Fruit fly (Drosophila melanogaster) S2 (cell line): ENCODE measurements around the gene Cad89D.

Experiments
- CG8478 ChIP-seq: fragments of >200 bp; optimal IDR thresholded peaks from 2 replicates; lab custom pipeline; 2018
- CTCF ChIP-seq, 2 experiments: fragments of >200 bp; optimal IDR thresholded peaks; 2 replicates each; lab custom pipeline; 2018

Gene Cad89D

dm6 chr3R:16495322-16495721 is at the start of gene Cad89D:
TSS of gene Cad89D (minus strand) at chr3R:16495422.
- no peak for TF ChIP-seq CG8478 (lab: Kevin White, UChicago)

DNA sequence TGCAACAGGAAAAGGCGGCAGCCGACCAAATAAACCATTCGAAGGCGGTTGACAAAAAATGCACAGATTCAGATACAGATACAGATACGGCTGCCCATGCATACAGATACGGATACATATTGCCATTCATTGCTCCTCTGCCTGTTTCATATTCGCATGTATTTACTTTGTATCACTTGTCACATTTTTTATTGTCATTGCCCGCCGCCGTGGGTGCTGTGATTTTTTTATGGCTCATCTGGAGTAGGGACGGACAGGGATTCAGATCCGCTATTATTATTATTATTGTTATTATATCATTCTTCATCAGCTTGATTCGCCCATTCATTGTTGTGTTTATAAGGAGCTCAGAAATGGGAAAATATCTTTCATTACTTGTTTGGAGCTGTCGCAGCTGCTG is 47.3 kb upstream of the Cad89D start:
- TF ChIP-seq CTCF (optimal IDR thresholded peaks at IDR 0.05; lab: Kevin White, UChicago) (no peak), CG8478 (lab: Kevin White, UChicago) (no peak)

DNA sequence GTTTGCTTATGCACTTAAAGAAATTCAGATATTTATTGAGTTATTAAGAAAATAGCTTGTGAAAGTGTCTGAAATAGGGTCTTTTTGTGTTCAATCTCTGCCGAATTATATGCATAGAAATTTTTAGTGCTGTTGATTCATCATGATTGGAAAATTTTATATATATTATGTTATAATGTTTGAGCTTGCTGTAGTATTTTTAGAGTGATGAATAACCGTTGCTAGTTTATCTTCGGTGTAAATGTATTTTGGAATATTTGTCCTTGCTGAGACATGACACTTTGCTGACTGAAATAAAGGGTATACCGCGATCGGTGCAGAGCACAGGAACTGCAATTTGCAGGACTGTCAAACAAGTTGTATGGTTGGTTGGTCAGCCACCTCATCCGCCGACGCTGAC is 46.7 kb upstream of the Cad89D start:
- no peak for TF ChIP-seq CG8478 (lab: Kevin White, UChicago)

dm6 chr3R:16541293-16541692 is 46.1 kb upstream of the Cad89D start:
- no peak for TF ChIP-seq CG8478 (lab: Kevin White, UChicago)
- no peak for TF ChIP-seq CTCF (optimal IDR thresholded peaks at IDR 0.05; lab: Kevin White, UChicago)

DNA sequence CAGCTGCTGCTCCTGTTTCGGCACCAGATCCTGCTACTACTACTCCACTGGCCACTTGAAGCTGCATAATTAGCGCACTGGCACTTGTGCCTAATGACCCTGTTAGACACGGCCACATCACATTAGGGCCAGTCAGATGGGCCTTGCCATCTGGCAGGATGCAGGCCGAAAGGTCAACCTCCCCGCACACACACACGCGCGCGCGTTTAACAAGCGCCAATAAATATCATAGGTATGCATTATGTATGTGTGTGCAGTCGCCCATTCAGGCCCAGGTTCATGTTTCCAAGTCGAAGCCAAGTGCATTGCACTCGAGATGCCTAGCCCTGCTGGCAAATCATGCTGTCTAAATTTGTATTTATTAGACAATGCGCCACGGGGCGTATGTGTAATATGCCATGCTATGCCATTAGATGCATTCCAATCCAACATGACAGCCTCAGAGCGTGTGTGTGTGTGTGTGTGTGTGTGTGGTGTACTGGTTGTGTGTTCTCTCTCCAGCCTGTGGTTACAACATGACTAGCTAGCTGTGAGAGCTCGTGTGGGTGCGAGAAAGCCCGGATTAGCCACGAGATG is 43.7 kb upstream of the Cad89D start:
- no peak for TF ChIP-seq CG8478 (lab: Kevin White, UChicago)
- no peak for TF ChIP-seq CTCF (optimal IDR thresholded peaks at IDR 0.05; lab: Kevin White, UChicago)

dm6 chr3R:16537307-16537706 is 42.1 kb upstream of the Cad89D start:
- TF ChIP-seq CG8478 (lab: Kevin White, UChicago) (no peak), CTCF (optimal IDR thresholded peaks at IDR 0.05; lab: Kevin White, UChicago) (no peak)

- no peak for TF ChIP-seq CTCF (optimal IDR thresholded peaks at IDR 0.05; lab: Kevin White, UChicago)
- no peak for TF ChIP-seq CG8478 (lab: Kevin White, UChicago)
Measured at dm6 chr3R:16533749-16534304, 38.6 kb upstream of the Cad89D start.

DNA sequence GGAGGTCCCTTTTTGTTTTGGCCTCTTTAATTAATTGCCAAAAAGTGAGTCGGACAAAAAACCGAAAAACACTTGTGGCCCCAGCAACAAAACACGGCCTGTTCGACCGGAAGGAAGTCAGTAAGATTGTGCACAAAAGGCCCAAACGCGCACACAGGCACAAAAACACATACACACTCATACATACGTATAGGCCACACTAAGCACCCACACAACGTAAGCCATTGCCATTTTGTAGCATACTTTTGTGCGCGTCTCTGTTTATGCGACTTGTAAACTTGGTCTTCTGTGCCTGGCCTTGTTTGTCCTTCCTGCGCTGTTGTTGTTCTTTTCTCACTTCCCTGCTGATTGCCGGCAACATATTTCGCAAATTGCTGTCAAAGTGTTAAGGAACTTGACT is 35.2 kb upstream of the Cad89D start:
- no peak for TF ChIP-seq CG8478 (lab: Kevin White, UChicago)
- TF ChIP-seq CTCF (optimal IDR thresholded peaks at IDR 0.05; lab: Kevin White, UChicago), result no peak

dm6 chr3R:16528429-16528828 is 33.2 kb upstream of the Cad89D start:
- TF ChIP-seq CG8478 (lab: Kevin White, UChicago) (no peak), CTCF (optimal IDR thresholded peaks at IDR 0.05; lab: Kevin White, UChicago) (no peak)

DNA sequence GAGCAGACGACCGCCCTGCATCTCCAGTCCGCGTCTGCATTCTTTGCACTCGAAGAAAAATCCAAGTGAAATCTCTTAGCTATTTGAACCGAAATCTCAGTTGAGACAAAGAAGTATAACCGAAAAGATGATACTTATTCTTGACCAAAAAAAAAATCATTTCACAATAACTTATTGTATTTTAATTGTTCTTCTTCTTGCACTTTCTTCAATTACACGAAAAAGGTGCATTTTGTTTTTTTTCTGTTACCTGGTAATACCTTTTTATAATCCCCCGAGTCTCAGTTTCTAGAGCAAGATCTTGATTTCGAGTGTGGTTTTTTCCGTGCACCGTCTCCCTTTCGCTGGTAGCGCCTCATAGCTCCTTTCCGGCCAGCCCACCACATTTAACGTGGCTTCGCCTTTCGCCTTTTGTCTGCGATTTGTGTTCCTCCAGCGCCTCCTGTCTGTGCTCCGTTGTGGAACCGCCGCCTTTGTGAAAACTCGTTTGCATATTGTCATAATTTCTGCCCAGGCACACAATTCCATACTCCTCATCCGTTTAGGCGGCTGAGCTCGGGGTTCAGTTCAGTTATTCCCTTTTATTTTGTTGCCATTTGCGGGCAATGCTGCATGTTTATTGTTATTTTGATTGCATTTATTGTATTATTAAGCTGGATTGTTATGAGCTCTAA is 31.6 kb upstream of the Cad89D start:
- TF ChIP-seq CG8478 (lab: Kevin White, UChicago) (no peak), CTCF (optimal IDR thresholded peaks at IDR 0.05; lab: Kevin White, UChicago) (no peak)

DNA sequence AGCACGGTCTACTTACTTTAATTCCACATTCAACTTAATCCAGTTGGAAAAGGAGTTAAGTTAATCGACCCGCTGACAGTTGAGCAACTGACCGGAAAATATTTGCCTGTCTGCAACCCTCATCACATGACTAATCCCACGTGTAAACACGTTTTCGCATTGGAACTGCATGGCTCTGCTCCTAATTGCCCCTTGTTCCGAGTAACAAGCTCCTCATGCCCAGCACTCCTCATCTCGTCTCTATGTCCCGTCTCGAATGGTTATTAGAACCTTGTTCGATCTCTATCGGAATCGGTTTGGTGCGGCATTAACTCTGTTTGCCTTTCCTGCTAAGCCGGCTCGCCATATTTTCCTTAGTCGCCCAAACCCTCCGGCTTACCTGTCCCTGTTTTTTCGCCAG is 31.0 kb upstream of the Cad89D start:
- TF ChIP-seq CTCF (optimal IDR thresholded peaks at IDR 0.05; lab: Kevin White, UChicago), result no peak
- TF ChIP-seq CG8478 (lab: Kevin White, UChicago), result no peak

DNA sequence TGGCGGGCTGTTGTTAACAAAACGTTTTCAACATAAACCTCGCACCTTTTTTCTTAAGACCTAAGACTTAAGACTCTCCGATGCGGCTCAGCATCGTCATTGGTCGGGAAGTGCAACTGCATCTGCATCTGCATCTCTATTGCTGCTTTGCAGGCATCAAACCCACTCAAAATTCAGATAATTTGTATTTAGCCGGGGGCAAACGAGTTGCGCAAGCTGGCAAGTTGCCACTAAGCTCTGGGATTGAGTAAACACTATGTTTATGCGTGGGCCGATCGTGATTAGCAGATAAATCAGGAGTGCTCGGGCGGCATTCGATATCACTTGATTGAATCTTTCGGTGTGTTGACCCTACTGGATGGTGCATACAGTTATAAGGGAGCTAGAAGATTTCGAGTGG is 30.3 kb upstream of the Cad89D start:
- no peak for TF ChIP-seq CG8478 (lab: Kevin White, UChicago)
- TF ChIP-seq CTCF (optimal IDR thresholded peaks at IDR 0.05; lab: Kevin White, UChicago), result no peak

DNA sequence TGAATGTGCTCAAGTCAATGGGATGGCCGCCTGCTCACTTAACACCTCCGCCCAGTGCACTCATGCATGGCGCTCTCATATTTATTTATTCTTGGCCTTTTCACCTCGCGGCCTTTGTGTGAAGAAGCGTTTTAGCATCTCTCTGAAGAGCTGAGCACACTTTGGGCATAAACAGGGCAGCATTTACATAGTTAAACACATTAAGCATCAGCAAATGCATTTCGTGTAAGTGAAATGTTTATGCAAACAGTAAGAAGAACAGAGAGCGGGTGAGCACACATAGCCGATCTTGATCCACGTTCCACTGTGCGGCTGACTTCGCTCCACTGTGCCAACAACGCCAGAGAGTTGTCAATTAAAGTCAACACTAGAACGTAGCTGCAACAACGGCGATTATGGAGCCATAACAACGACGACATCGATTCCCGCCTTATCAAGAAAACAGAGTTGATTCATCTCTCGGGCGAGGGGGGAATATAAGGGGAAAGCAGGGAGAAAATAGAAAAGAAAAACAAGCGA is 29.4 kb upstream of the Cad89D start:
- TF ChIP-seq CG8478 (lab: Kevin White, UChicago) (no peak), CTCF (optimal IDR thresholded peaks at IDR 0.05; lab: Kevin White, UChicago) (no peak)

DNA sequence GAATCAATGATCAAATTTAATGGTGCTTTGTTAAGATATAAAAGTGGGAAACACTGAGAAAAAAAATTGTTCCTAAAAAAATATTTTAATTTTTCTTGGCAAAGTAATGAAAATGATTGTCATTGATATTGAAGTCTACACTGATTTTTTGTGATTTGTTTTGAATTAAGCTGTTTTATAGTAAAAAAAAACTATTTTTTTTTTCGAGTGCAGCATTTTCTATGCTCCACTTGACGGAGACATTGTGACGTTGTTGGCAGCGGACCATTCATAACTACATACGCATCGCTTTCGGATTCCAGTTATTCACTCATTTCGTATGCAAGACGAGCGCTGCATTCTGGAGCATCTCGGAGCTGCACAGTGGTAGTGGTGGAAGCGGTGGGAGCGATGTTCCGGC is 29.0 kb upstream of the Cad89D start:
- TF ChIP-seq CTCF (optimal IDR thresholded peaks at IDR 0.05; lab: Kevin White, UChicago) (no peak), CG8478 (lab: Kevin White, UChicago) (no peak)

- TF ChIP-seq CG8478 (lab: Kevin White, UChicago) (no peak), CTCF (optimal IDR thresholded peaks at IDR 0.05; lab: Kevin White, UChicago) (no peak)
Measured at dm6 chr3R:16523395-16523794, 28.2 kb upstream of the Cad89D start.
